Worm (Caenorhabditis elegans): ENCODE results near the gene T25D3.3.
A peak's percentile ranks its signal among the peaks of the same experiment; 100 is the strongest.

- TF ChIP-seq him-1 (tag; optimal IDR thresholded peaks at IDR 0.05) (no peak), W03F9.2 (tag; optimal IDR thresholded peaks at IDR 0.05) (peak; percentile 3)
These were observed 7.0 kb downstream of the T25D3.3 start for ce11 chrII:159294-159922.
